Worm (Caenorhabditis elegans) whole organism, late embryonic: ENCODE results near the gene Y116A8C.463.

Experiments used
- C08G9.2 ChIP-seq: sonication (generic microtip); optimal IDR thresholded peaks from 2 replicates; lab custom pipeline; 2016; ENCODE audit warnings: mild to moderate bottlenecking, missing genetic modification characterization, moderate library complexity, missing compliant biosample characterization
- F13H6.1 ChIP-seq: sonication (generic microtip); optimal IDR thresholded peaks from 2 replicates; lab custom pipeline; 2016; ENCODE audit warnings: missing genetic modification characterization, missing compliant biosample characterization
- K09A11.1 ChIP-seq: sonication (generic microtip); optimal IDR thresholded peaks from 2 replicates; lab custom pipeline; 2017; ENCODE audit warnings: antibody characterized with exemption, mild to moderate bottlenecking, missing genetic modification characterization, missing compliant biosample characterization; ENCODE audit not compliant: insufficient read depth
- T23F11.4 ChIP-seq: fragments of 200-800 bp; sonication (Bioruptor generic); optimal IDR thresholded peaks from 2 replicates; lab custom pipeline; 2018; ENCODE audit warnings: mild to moderate bottlenecking, missing genetic modification characterization, missing compliant biosample characterization
- ahr-1 ChIP-seq: sonication (generic microtip); optimal IDR thresholded peaks from 2 replicates; lab custom pipeline; 2016; ENCODE audit warnings: missing genetic modification characterization, missing compliant biosample characterization
- ama-1 ChIP-seq: fragments of 150-350 bp; optimal IDR thresholded peaks from 2 replicates; lab custom pipeline; 2014
- ceh-2 ChIP-seq: sonication (generic microtip); optimal IDR thresholded peaks from 2 replicates; lab custom pipeline; 2016; ENCODE audit warnings: missing genotype, missing genetic modification characterization, missing compliant biosample characterization
- ceh-22 ChIP-seq: sonication (generic microtip); optimal IDR thresholded peaks from 2 replicates; lab custom pipeline; 2017; ENCODE audit warnings: missing biosample characterization, missing genetic modification characterization
- ceh-30 ChIP-seq: fragments of 150-350 bp; optimal IDR thresholded peaks from 2 replicates; lab custom pipeline; 2014; ENCODE audit warnings: missing biosample characterization, missing genetic modification characterization
- ceh-31 ChIP-seq: sonication (generic microtip); optimal IDR thresholded peaks from 2 replicates; lab custom pipeline; 2016; ENCODE audit warnings: missing genetic modification characterization, missing compliant biosample characterization
- ceh-34 ChIP-seq: sonication (generic microtip); optimal IDR thresholded peaks from 2 replicates; lab custom pipeline; 2016; ENCODE audit warnings: mild to moderate bottlenecking, missing genetic modification characterization, missing compliant biosample characterization
- ceh-45 ChIP-seq: fragments of 200-800 bp; sonication (Bioruptor generic); IDR thresholded peaks from 2 replicates; pipeline ENCODE4 v1.3.6; 2022; ENCODE audit warnings: missing genetic modification reagents, missing genetic modification characterization, missing compliant biosample characterization
- ceh-48 ChIP-seq: sonication (generic microtip); optimal IDR thresholded peaks from 2 replicates; lab custom pipeline; 2016; ENCODE audit warnings: missing genetic modification characterization, inconsistent platforms, missing compliant biosample characterization
- ceh-6 ChIP-seq: fragments of 200-800 bp; sonication (Bioruptor generic); optimal IDR thresholded peaks from 2 replicates; lab custom pipeline; 2018; ENCODE audit warnings: mild to moderate bottlenecking, missing genetic modification characterization, missing compliant biosample characterization
- dmd-4 ChIP-seq: sonication (generic microtip); optimal IDR thresholded peaks from 2 replicates; lab custom pipeline; 2016; ENCODE audit warnings: borderline replicate concordance, missing genetic modification characterization, missing compliant biosample characterization
- dve-1 ChIP-seq: sonication (generic microtip); optimal IDR thresholded peaks from 2 replicates; lab custom pipeline; 2017; ENCODE audit warnings: antibody characterized with exemption, mild to moderate bottlenecking, missing genetic modification characterization, missing compliant biosample characterization
- ets-4 ChIP-seq: sonication (generic microtip); optimal IDR thresholded peaks from 2 replicates; lab custom pipeline; 2016; ENCODE audit warnings: missing genetic modification characterization, missing compliant biosample characterization
- eyg-1 ChIP-seq: sonication (generic microtip); optimal IDR thresholded peaks from 2 replicates; lab custom pipeline; 2016; ENCODE audit warnings: missing genotype, missing genetic modification characterization, missing compliant biosample characterization
- fkh-6 ChIP-seq: sonication (generic microtip); optimal IDR thresholded peaks from 2 replicates; lab custom pipeline; 2016; ENCODE audit warnings: missing genetic modification characterization, missing compliant biosample characterization
- gmeb-2 ChIP-seq: sonication (generic microtip); optimal IDR thresholded peaks from 2 replicates; lab custom pipeline; 2016; ENCODE audit warnings: missing genetic modification characterization, inconsistent platforms, missing compliant biosample characterization
- hlh-6 ChIP-seq: sonication (generic microtip); optimal IDR thresholded peaks from 2 replicates; lab custom pipeline; 2016; ENCODE audit warnings: missing genotype, missing genetic modification characterization, missing compliant biosample characterization
- hlh-8 ChIP-seq: sonication (generic microtip); optimal IDR thresholded peaks from 2 replicates; lab custom pipeline; 2016; ENCODE audit warnings: missing genotype, missing genetic modification characterization, missing compliant biosample characterization
- lim-6 ChIP-seq: sonication (generic microtip); optimal IDR thresholded peaks from 2 replicates; lab custom pipeline; 2016; ENCODE audit warnings: missing genetic modification characterization, missing compliant biosample characterization
- madf-2 ChIP-seq: sonication (generic microtip); optimal IDR thresholded peaks from 2 replicates; lab custom pipeline; 2017; ENCODE audit warnings: missing genetic modification characterization, missing compliant biosample characterization
- nhr-11 ChIP-seq: fragments of 150-350 bp; optimal IDR thresholded peaks from 2 replicates; lab custom pipeline; 2014; ENCODE audit warnings: missing biosample characterization, missing genetic modification characterization
- nhr-232 ChIP-seq: sonication (generic microtip); optimal IDR thresholded peaks from 2 replicates; lab custom pipeline; 2016; ENCODE audit warnings: missing genetic modification characterization, missing compliant biosample characterization
- pag-3 ChIP-seq: sonication (generic microtip); optimal IDR thresholded peaks from 2 replicates; lab custom pipeline; 2016; ENCODE audit warnings: missing compliant biosample characterization, missing genetic modification characterization, borderline replicate concordance
- pax-1 ChIP-seq: fragments of 150-350 bp; optimal IDR thresholded peaks from 2 replicates; lab custom pipeline; 2014; ENCODE audit warnings: missing biosample characterization, missing genetic modification characterization
- pha-2 ChIP-seq: sonication (generic microtip); optimal IDR thresholded peaks from 2 replicates; lab custom pipeline; 2017; ENCODE audit warnings: mild to moderate bottlenecking, missing genetic modification characterization, missing compliant biosample characterization
- pha-4 ChIP-seq: fragments of 150-350 bp; optimal IDR thresholded peaks from 2 replicates; lab custom pipeline; 2018; ENCODE audit warnings: missing biosample characterization, missing genetic modification reagents, missing genetic modification characterization
- pros-1 ChIP-seq: fragments of 150-350 bp; optimal IDR thresholded peaks from 2 replicates; lab custom pipeline; 2014; ENCODE audit warnings: missing biosample characterization, missing genetic modification reagents, missing genetic modification characterization
- ref-2 ChIP-seq: sonication (generic microtip); optimal IDR thresholded peaks from 2 replicates; lab custom pipeline; 2016; ENCODE audit warnings: missing genetic modification characterization, missing compliant biosample characterization
- rnt-1 ChIP-seq: sonication (generic microtip); optimal IDR thresholded peaks from 2 replicates; lab custom pipeline; 2016; ENCODE audit warnings: missing genetic modification characterization, missing compliant biosample characterization
- sdc-2 ChIP-seq: sonication (generic microtip); optimal IDR thresholded peaks from 2 replicates; lab custom pipeline; 2016; ENCODE audit warnings: missing genotype, missing genetic modification characterization, missing compliant biosample characterization
- sox-2 ChIP-seq: fragments of 200-800 bp; sonication (Bioruptor generic); IDR thresholded peaks from 2 replicates; pipeline ENCODE4 v1.3.6; 2022; ENCODE audit warnings: missing genetic modification reagents, missing genetic modification characterization, missing compliant biosample characterization
- sox-4 ChIP-seq: sonication (generic microtip); optimal IDR thresholded peaks from 2 replicates; lab custom pipeline; 2017; ENCODE audit warnings: mild to moderate bottlenecking, missing genetic modification characterization, inconsistent platforms, missing compliant biosample characterization
- tbx-2 ChIP-seq: sonication (generic microtip); optimal IDR thresholded peaks from 2 replicates; lab custom pipeline; 2016; ENCODE audit warnings: missing genetic modification characterization, missing compliant biosample characterization
- tbx-7 ChIP-seq: sonication (generic microtip); optimal IDR thresholded peaks from 2 replicates; lab custom pipeline; 2016; ENCODE audit warnings: missing genotype, missing genetic modification characterization, missing compliant biosample characterization
- unc-55 ChIP-seq: sonication (generic microtip); optimal IDR thresholded peaks from 2 replicates; lab custom pipeline; 2017; ENCODE audit warnings: missing biosample characterization, missing genetic modification reagents, missing genetic modification characterization
- unc-86 ChIP-seq: sonication (generic microtip); optimal IDR thresholded peaks from 2 replicates; lab custom pipeline; 2016; ENCODE audit warnings: missing genetic modification characterization, missing compliant biosample characterization

Gene Y116A8C.463

DNA sequence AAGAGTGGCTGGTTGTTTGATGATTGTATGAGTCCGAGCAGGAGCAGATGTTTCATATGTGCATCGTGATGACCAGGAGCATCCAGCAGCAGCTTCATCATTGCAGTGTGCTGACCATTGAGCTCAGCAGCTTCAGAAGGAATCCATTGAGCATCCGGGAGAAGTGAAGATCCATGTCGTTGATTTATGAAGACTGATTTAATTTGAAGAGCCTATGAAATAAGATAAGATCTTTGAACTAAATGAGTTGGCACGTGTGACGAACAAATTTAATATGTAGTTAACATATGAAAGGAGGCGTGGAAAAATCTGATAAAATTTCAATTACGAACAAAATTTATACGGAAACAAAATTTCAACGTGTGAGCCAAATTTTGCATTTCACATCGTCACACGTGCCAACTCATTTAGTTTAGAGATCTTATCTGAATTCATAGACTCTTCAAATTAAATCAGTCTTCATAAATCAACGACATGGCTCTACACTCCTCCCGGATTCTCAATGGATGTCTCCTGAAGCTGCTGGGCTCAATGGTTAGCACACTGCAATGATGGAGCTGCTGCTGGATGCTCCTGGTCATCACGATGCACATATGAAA, 1.6 kb upstream of the Y116A8C.463 start, which contains the start of the genes Y116A8C.469 and Y116A8C.468:
Y116A8C.469 (minus strand) TSS at position 101 of the 599 bp plus-strand sequence.
Y116A8C.468 (plus strand) TSS at position 549 of the 599 bp plus-strand sequence.
- TF ChIP-seq tbx-7 (tag; lab: Kevin White, UChicago) (no peak), ama-1 (no peak), ets-4 (tag; lab: Kevin White, UChicago) (no peak), unc-86 (tag; lab: Kevin White, UChicago) (no peak), dve-1 (tag; lab: Kevin White, UChicago) (no peak), C08G9.2 (tag; lab: Kevin White, UChicago) (no peak), ceh-34 (no peak), ceh-48 (no peak), sox-2 (GFP tag; lab: Robert Waterston, UW) (no peak), fkh-6 (tag; lab: Kevin White, UChicago) (no peak), pag-3 (no peak), madf-2 (tag; lab: Kevin White, UChicago) (no peak), T23F11.4 (GFP tag; lab: Kevin White, UChicago) (no peak), ahr-1 (tag; lab: Kevin White, UChicago) (no peak), ceh-31 (tag; lab: Kevin White, UChicago) (no peak)

DNA sequence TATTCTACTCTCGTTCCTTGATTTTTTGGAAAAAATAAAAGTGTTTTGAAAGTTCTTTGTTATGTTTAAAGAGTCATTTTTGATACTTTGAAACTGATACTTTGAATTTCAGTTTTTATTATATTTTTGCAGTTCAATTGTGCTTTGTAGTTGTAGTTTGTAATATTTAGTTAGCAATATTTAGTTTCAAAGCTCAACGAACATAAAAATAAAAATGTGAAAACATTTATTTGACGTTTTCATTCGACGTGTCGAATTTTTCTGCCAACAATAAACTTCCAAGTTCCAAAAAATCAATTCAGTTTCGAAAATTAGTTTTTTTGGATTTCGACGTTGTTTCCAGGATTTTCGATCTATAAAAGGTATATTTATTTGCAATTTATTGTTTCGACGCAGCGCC, 516 bp downstream of the Y116A8C.463 start, which contains the start of gene nep-23:
nep-23 (plus strand) TSS at position 301 of the 400 bp plus-strand sequence.
- TF ChIP-seq lim-6 (tag; lab: Kevin White, UChicago), result no peak
- no peak for TF ChIP-seq ceh-22 (tag; lab: Kevin White, UChicago)
- TF ChIP-seq unc-55 (GFP tag; lab: Kevin White, UChicago), result no peak
- no peak for TF ChIP-seq C08G9.2 (tag; lab: Kevin White, UChicago)

DNA sequence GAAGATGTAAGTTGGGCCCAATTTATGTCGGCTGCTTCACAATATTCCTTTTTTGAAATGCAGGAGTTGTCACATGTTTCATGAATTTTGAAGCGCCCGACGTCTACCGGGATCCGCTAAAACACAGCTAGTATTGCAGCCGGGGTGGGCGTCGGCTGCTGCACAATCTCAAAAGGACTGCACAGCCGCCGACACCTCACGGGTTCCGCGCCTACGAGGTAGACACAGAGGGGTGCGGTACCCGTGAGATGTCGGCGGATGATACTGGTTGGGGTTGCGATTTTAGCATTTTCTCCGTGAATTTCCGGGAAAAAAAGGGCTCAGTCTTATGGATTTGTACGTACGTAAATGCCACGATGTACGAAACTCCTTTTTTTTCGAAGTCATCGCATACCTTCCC, 2.5 kb downstream of the Y116A8C.463 start:
- TF ChIP-seq sox-4 (tag; lab: Kevin White, UChicago), result no peak

DNA sequence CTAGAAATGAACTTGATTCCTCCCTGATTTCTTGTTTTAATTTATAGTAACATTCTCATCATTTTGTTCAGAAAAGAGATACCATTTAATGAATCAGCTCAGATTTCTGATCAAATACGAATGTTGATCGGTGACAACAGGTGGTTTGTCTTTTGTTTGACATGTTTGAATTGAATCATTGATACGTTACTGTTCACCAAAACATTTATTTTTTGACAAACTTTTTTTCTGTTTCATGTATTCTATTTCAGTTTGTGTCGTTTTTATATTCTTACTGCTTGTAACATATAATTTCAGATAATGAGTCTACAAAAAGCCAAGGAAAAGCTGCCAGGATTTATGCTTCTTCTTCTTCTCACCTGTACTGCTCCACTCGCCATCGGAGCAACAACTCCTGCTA, 4.6 kb downstream of the Y116A8C.463 start, which contains the start of gene nep-24:
nep-24 (plus strand) TSS at position 301 of the 400 bp plus-strand sequence.
- TF ChIP-seq hlh-6, result no peak
- TF ChIP-seq, all 69 proteins: peak for 0

DNA sequence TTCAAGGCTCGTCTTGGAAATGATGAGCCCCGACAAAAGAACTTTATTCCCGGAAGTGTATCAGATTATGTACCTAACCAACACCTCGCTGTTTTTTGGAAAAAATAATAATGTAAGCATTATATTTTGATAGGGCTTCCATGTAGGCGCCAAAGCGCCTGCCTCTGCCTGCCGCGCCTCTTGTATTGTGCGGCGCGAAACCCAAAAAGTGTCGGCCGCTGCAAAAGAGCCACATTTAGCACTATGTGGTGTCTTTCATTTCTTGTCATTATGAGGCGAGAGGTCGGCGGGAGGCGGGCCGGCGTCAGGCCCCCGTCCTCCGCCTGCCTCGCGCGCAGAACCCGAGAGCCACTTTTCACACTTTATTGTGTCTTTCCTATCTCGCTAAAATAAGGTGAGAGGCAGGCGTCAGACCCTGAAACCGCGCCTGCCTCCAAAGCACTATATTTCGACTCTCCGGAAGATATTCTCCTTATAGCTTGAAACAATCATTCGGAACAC, 5.9 kb downstream of the Y116A8C.463 start:
- TF ChIP-seq ceh-30 (tag; lab: Kevin White, UChicago), result no peak
- TF ChIP-seq ceh-45 (GFP tag; lab: Robert Waterston, UW), result no peak
- TF ChIP-seq pax-1 (tag; lab: Kevin White, UChicago), result no peak
- no peak for TF ChIP-seq dmd-4 (tag; lab: Kevin White, UChicago)
- TF ChIP-seq eyg-1 (tag; lab: Kevin White, UChicago), result no peak
- TF ChIP-seq pros-1 (tag; lab: Kevin White, UChicago), result no peak
- no peak for TF ChIP-seq pha-2
- no peak for TF ChIP-seq C08G9.2 (tag; lab: Kevin White, UChicago)
- TF ChIP-seq ceh-2 (tag; lab: Kevin White, UChicago), result no peak
- TF ChIP-seq rnt-1, result no peak
- TF ChIP-seq tbx-2 (tag; lab: Kevin White, UChicago), result no peak
- TF ChIP-seq nhr-11 (tag; lab: Kevin White, UChicago), result no peak
- no peak for TF ChIP-seq hlh-6
- no peak for TF ChIP-seq ceh-6 (GFP tag; lab: Kevin White, UChicago)

DNA sequence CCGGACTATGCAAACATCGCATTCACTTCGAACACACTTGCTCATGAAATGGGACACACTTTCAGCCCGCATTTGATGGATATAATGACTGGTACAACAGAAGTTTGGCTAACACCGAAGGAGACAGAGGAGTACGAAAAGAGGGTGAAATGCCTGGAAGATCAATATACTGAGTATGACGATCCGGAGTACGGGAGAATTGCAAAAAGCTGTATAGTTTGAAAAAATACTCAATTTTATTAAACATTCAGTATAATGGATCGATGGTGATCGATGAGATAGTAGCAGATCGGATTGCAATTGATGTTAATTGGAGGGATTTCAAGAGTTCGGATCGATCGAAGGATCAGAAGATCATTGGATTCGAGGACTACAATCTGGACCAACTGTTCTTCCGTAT, 7.0 kb downstream of the Y116A8C.463 start:
- TF ChIP-seq sdc-2 (tag; lab: Kevin White, UChicago), result no peak
- TF ChIP-seq ama-1, result no peak
- TF ChIP-seq ceh-2 (tag; lab: Kevin White, UChicago), result no peak
- no peak for TF ChIP-seq pha-4 (tag; lab: Kevin White, UChicago)
- TF ChIP-seq nhr-232 (tag; lab: Kevin White, UChicago), result no peak
- TF ChIP-seq ceh-48, result no peak
- TF ChIP-seq pha-2, result no peak
- TF ChIP-seq ceh-30 (tag; lab: Kevin White, UChicago), result no peak
- TF ChIP-seq K09A11.1 (tag; lab: Kevin White, UChicago), result no peak
- no peak for TF ChIP-seq ceh-22 (tag; lab: Kevin White, UChicago)
- no peak for TF ChIP-seq gmeb-2 (tag; lab: Kevin White, UChicago)
- TF ChIP-seq hlh-8 (tag; lab: Kevin White, UChicago), result no peak
- TF ChIP-seq ceh-31 (tag; lab: Kevin White, UChicago), result no peak
- TF ChIP-seq unc-55 (GFP tag; lab: Kevin White, UChicago), result no peak
- TF ChIP-seq ref-2 (tag; lab: Kevin White, UChicago), result no peak
- no peak for TF ChIP-seq F13H6.1 (tag; lab: Kevin White, UChicago)
- TF ChIP-seq, all 69 proteins: peak for 0
